Fruit fly (Drosophila melanogaster): ENCODE measurements around the gene NdufA3.

The NdufA3 gene

DNA sequence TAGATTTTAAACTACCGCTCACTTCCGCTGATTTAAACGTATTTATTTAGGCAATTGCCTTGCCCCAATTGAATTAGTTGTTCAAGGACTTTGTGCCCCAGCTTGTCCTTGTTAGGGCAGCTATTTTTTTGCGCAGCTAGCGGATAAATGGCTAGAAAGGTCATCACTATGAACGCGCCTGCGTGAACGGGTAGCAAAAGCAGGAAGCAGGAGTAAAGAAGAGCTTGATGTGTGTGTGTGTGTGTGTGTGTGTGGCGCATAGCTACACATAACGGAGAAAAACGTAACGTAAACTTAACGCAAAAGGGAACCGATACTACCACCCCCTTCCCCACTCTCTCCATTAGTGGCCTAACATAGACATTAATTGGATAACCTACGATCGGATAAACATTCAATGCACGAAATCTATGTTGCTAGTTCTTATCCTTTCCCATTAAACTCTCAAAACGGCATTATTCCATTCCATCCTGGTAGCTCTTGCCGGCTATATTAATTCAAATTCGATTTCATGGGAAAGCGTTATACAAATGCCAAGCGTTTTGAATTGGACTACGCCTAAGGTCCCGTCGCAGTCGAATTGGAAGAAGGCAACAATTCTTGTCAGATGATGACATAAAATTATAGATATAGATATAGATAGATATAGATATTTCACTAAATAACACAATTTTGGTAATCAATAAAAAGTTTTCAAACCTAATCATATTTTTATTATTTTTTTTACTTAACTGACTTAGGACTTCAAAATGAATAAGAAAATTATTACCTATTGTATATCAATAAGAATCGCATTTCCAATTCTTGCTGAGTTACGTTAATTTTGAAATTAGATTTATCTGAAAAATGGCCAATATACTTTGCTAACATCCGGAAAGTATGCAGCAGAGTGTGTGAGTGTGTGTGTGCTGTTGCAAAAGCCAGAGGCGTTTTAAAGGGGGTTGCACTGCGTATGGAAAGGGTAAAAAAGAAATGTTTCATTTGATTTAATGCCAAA lies 5.0 kb upstream of the NdufA3 start:
- no peak for TF ChIP-seq psq (optimal IDR thresholded peaks at IDR 0.05)
- TF ChIP-seq CG8478 (optimal IDR thresholded peaks at IDR 0.05), result no peak
- TF ChIP-seq usp (GFP tag; optimal IDR thresholded peaks at IDR 0.05), result no peak
- no peak for TF ChIP-seq pan (optimal IDR thresholded peaks at IDR 0.05)
- TF ChIP-seq Dll (optimal IDR thresholded peaks at IDR 0.05), result no peak
- no peak for TF ChIP-seq EcR (GFP tag; optimal IDR thresholded peaks at IDR 0.05)

dm6 chrX:9163645-9164509 lies 4.0 kb upstream of the NdufA3 start:
- TF ChIP-seq EcR (GFP tag; optimal IDR thresholded peaks at IDR 0.05) (no peak), psq (optimal IDR thresholded peaks at IDR 0.05) (no peak), usp (GFP tag; optimal IDR thresholded peaks at IDR 0.05) (no peak), pan (optimal IDR thresholded peaks at IDR 0.05) (no peak), CG8478 (optimal IDR thresholded peaks at IDR 0.05) (peak; percentile 12), Dll (optimal IDR thresholded peaks at IDR 0.05) (no peak)

DNA sequence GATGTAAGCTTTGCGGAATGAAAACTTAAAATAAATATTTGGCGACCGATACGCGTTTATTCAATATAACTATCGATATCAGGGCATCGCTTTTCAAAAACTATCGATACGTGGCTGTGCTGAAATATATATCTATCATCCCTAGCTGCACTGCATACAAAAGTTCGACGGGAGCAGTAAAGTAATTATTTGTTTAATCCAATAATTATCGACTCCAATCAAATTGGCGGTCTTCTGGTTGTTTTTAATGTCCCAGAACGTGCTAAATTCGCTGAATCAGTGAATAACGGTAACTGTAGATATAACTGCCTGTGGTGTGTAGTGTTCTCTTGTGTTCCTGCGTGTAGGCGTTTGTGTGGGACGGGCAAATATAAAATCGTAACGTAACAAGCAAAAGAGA lies 3.3 kb upstream of the NdufA3 start, which contains the start of gene mei-P26:
TSS of gene mei-P26 (plus strand) at position 146 of the 400 bp plus-strand sequence.
- TF ChIP-seq EcR (GFP tag; optimal IDR thresholded peaks at IDR 0.05), result no peak
- no peak for TF ChIP-seq psq (optimal IDR thresholded peaks at IDR 0.05)
- TF ChIP-seq CG8478 (optimal IDR thresholded peaks at IDR 0.05), result no peak
- TF ChIP-seq Dll (optimal IDR thresholded peaks at IDR 0.05), result no peak
- TF ChIP-seq pan (optimal IDR thresholded peaks at IDR 0.05), result no peak
- TF ChIP-seq usp (GFP tag; optimal IDR thresholded peaks at IDR 0.05), result no peak

- no peak for TF ChIP-seq Dll (optimal IDR thresholded peaks at IDR 0.05)
- no peak for TF ChIP-seq CG8478 (optimal IDR thresholded peaks at IDR 0.05)
- TF ChIP-seq psq (optimal IDR thresholded peaks at IDR 0.05), result no peak
- TF ChIP-seq usp (GFP tag; optimal IDR thresholded peaks at IDR 0.05), result no peak
- no peak for TF ChIP-seq pan (optimal IDR thresholded peaks at IDR 0.05)
- TF ChIP-seq EcR (GFP tag; optimal IDR thresholded peaks at IDR 0.05), result no peak
These were observed 2.1 kb upstream of the NdufA3 start, which contains the start of the genes Zpr1 and CG44532 for dm6 chrX:9161912-9162311. Gene Zpr1, minus strand, starts transcription at chrX:9162090. Gene CG44532, plus strand, starts transcription at chrX:9162092.

dm6 chrX:9158366-9158765 lies 1.5 kb downstream of the NdufA3 start, which contains the start of the genes Ost48 and Dlip1:
Gene Ost48, minus strand, starts transcription at chrX:9158515.
Gene Dlip1, plus strand, starts transcription at chrX:9158622.
- no peak for TF ChIP-seq pan (optimal IDR thresholded peaks at IDR 0.05)
- TF ChIP-seq CG8478 (optimal IDR thresholded peaks at IDR 0.05), result no peak
- TF ChIP-seq Dll (optimal IDR thresholded peaks at IDR 0.05), result no peak
- no peak for TF ChIP-seq usp (GFP tag; optimal IDR thresholded peaks at IDR 0.05)

DNA sequence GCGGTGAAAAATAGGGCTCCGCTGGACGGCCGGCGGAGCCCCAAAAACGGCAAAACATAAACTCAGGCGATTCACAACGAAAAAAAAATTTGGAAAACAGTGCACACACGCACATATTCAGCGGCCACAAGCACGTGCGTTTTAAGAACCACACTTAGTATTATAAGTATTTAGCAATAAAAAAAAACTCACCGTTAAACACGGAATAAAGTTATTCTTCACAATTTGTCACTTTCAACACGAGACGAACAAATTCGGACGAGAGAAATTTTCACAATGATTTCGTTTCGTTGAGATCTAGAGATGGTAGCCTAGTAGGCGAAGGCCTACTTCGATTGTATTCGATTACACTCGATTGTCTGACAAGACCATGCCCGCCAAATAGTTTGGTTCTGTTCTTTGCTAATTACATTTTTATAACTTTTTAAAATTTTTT lies 3.4 kb downstream of the NdufA3 start, which contains the start of gene His3.3B:
TSS of gene His3.3B (minus strand) at position 282 of the 436 bp plus-strand sequence.
- TF ChIP-seq Dll (optimal IDR thresholded peaks at IDR 0.05) (no peak), CG8478 (optimal IDR thresholded peaks at IDR 0.05) (no peak), psq (optimal IDR thresholded peaks at IDR 0.05) (no peak)

DNA sequence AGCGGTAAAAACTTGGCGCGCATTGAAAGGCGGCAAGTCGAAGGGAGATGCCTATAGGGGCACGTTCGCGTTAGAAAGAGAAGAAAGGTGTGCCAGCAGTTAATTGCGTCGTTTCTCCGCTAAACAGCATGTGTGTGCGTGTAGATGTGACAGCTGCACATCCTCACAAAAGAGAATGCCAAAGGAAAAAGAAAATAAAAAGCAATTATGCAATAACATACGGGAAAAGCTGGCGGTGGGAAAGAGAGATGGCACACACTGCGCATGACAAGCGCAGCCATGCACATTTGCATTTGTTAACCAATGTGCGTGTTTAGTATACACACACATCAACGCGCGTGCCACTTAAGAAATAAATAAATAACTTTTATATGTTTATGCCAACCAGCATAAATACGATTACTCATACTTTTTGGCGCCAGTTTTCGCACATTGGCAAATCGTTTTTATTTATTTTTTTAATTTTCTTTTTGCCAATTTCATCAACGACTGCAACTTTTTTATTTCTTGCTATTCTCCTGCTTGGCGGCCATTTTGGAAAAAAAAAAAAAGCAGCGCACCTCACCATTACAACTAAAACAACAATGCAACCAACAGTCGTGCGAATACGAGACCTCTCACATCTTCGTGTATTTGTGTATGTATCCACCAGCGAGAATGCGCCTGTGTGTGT lies 4.0 kb downstream of the NdufA3 start:
- TF ChIP-seq CG8478 (optimal IDR thresholded peaks at IDR 0.05), result peak; percentile 43
- no peak for TF ChIP-seq pan (optimal IDR thresholded peaks at IDR 0.05)
- TF ChIP-seq Dll (optimal IDR thresholded peaks at IDR 0.05), result peak; percentile 41

DNA sequence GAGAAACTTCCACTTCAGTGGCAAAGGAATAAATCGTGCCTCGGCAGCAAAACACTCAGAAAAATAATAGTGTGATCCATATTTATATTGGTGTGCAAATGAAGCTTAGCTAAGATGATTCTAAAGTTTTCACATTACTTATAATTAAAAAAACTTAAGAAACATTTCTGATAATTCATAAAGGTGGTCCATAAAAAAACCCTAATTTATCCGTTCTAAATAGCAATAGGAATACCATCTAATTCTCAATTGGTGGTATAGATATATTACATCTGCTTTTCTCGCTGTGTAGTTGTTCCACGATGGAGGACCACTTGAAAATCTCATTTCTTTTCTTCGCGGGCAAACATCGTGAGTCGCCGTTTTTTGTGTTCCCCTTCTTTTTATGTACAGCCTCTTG lies 4.7 kb downstream of the NdufA3 start:
- TF ChIP-seq EcR (GFP tag; optimal IDR thresholded peaks at IDR 0.05), result no peak
- no peak for TF ChIP-seq pan (optimal IDR thresholded peaks at IDR 0.05)
- no peak for TF ChIP-seq CG8478 (optimal IDR thresholded peaks at IDR 0.05)
- TF ChIP-seq psq (optimal IDR thresholded peaks at IDR 0.05), result no peak

dm6 chrX:9152127-9152598 lies 7.7 kb downstream of the NdufA3 start:
- TF ChIP-seq CG8478 (optimal IDR thresholded peaks at IDR 0.05), result no peak
- no peak for TF ChIP-seq usp (GFP tag; optimal IDR thresholded peaks at IDR 0.05)
- TF ChIP-seq psq (optimal IDR thresholded peaks at IDR 0.05), result no peak
- no peak for TF ChIP-seq EcR (GFP tag; optimal IDR thresholded peaks at IDR 0.05)
- TF ChIP-seq pan (optimal IDR thresholded peaks at IDR 0.05), result no peak
- TF ChIP-seq Dll (optimal IDR thresholded peaks at IDR 0.05), result no peak

DNA sequence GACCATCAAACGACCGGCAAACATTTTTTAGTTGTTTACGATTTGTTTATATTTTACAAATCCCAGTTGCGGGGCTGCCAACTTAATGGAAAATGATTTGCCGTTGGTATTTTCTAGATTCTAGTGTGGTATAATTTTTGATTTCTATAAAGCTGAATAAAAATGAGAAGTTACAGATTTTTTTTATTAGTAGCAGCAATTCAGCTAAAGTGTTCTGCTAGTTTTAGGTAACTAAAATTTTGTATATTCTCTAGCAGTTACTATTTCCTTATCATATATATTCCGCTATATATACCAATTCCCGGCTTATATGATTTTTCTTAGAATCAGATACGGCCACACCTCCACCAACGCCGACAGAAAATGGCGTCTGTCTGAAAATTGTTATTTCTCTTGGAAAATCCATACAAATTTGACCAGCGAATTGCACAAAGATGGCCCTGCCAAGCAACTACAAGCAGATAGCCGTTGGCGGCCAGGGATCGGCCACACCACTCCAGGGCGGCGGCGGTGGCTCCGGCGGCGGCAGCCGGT lies 10.8 kb downstream of the NdufA3 start, which contains the start of the genes fh and Bap111:
TSS of gene fh (minus strand) at position 83 of the 534 bp plus-strand sequence.
TSS of gene Bap111 (plus strand) at position 321 of the 534 bp plus-strand sequence.
- TF ChIP-seq EcR (GFP tag; optimal IDR thresholded peaks at IDR 0.05) (no peak), Dll (optimal IDR thresholded peaks at IDR 0.05) (no peak), pan (optimal IDR thresholded peaks at IDR 0.05) (no peak), usp (GFP tag; optimal IDR thresholded peaks at IDR 0.05) (no peak), psq (optimal IDR thresholded peaks at IDR 0.05) (no peak), CG8478 (optimal IDR thresholded peaks at IDR 0.05) (no peak)

Data from whole organism.